Fruit fly (Drosophila melanogaster): Measurements from ENCODE around the gene CG17029.

Gene CG17029

DNA sequence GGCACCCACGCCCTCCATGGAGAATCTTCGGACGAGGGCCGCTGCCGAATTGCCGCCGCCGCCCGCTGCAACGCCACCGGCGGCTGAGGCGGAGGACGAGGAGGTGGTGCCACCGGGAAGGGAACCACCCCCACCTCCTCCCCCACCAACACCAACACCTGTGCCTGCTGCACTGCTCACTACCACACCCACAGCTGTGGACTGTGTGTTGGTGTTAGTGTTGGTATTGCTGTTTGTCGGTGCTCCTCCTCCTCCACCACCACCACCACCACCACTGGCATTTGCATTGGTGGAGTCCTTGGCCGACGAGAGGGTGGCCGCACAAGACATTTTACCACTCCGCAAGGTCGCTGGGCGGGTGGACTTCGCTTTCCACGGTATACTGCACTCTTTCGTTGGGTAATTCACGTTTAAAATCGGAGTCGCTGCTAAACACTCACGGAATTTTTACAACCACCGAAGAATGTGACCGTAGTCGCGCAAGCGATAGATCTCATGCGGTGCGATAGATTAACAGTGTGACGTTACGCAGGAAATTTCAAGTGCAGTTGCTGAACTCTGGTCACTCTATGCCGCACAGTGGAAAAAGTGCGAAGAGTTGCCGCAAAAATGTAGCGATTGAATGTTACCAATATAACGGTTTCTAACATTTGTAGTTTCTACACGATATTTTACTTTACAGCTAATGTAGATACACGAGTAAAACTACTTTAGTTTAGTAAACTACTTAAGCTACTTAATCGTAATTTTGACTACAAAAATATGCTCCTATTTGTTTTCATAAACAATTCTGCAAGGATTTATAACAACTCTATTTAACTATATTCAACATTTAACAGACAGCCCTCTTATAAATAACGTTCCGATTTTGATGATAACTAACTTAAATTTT lies 34.9 kb downstream of the CG17029 start, which contains the start of gene mib1:
Gene mib1, minus strand, starts transcription at position 494 of the 892 bp plus-strand sequence.
- no peak for TF ChIP-seq CG8478 (optimal IDR thresholded peaks at IDR 0.05)
- peak; percentile 55 for TF ChIP-seq CTCF (optimal IDR thresholded peaks at IDR 0.05)

- TF ChIP-seq CG8478 (optimal IDR thresholded peaks at IDR 0.05) (no peak), CTCF (optimal IDR thresholded peaks at IDR 0.05) (no peak)
Observed at dm6 chr3L:16012315-16012950, 35.8 kb downstream of the CG17029 start.

DNA sequence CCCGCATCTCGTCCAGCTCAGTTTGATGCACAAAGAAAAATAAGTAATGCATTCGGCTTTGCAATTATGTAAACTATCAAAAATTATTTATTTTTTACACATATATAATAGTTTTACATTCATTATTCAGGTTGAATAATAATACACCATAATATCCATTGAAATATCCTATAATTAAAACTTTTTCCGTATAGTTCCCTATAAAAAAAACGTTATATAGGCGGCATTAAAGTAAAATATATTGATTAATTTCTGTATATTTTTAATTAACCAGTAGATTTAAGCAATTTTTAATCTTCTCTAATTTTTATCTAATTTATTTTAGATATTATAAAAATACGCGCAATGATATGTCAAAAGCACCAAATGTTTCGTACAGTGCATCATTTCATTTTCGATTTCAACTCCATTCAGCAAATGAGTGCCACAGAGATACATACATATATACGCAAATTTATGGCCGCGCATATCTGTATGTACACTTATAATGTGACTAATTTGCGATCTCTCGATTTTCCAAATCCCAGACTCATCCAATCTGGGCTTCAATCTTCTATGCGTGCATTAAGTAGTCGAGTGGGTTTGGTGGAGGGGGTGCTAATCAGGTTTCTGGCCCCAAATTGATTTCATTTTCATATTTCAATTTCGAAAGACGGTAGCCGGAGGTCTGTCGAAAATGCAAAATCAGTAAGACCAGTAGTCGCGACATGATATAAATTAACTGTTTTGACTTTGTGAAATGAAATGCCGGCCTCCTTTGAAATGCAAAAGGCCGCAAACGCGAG lies 36.7 kb downstream of the CG17029 start:
- TF ChIP-seq CTCF (optimal IDR thresholded peaks at IDR 0.05) (no peak), CG8478 (optimal IDR thresholded peaks at IDR 0.05) (no peak)

- TF ChIP-seq CG8478 (optimal IDR thresholded peaks at IDR 0.05) (no peak), CTCF (optimal IDR thresholded peaks at IDR 0.05) (no peak)
Observed at dm6 chr3L:16014515-16014914, 37.8 kb downstream of the CG17029 start.

DNA sequence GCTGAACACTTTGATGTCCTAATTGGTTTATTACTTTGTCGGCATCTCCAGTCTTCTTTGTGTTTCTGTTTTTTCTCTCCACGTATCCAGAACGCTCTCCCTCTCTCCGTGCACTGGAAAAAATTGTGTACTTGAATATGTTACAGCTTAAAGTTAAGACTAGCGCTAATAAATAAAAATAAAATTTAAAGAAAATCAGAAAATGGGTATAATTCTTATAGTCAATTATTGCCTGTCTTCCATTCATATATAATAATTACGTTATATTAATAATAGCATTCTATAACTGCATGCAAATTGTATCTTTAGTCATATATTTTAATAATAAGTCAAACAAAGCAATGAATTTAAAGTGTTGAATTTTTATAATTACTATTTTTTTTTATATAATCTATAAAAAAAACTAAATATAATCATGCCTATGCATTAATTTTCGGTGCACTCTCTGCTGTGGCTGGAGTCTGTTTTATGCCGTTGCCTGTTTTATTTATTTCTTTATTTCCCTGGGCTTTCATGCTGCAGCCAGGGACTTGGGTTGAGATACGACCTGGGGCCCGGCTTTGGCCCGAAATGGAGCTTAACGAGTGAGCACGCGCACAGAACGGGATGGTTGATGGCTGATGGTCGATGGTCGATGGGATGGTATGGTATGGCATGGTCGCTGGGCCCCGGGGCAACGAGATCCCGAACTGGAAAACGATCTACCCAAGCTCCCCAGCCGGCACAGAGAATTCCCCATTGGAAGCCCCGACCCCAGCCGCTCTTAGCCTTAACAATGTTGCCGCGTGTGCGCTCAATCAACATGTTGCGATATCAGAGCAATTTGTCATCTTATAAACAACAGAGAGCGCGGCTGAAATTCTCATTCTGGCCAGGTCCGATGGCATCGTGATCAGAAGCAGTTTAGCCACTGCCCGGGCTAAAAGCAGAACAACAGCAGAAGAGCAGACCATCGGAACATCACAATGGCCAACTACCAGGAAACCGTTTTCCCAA lies 39.4 kb downstream of the CG17029 start:
- TF ChIP-seq CTCF (optimal IDR thresholded peaks at IDR 0.05) (no peak), CG8478 (optimal IDR thresholded peaks at IDR 0.05) (no peak)

- TF ChIP-seq CG8478 (optimal IDR thresholded peaks at IDR 0.05) (no peak), CTCF (optimal IDR thresholded peaks at IDR 0.05) (no peak)
Observed at dm6 chr3L:16016911-16017310, 40.2 kb downstream of the CG17029 start.

DNA sequence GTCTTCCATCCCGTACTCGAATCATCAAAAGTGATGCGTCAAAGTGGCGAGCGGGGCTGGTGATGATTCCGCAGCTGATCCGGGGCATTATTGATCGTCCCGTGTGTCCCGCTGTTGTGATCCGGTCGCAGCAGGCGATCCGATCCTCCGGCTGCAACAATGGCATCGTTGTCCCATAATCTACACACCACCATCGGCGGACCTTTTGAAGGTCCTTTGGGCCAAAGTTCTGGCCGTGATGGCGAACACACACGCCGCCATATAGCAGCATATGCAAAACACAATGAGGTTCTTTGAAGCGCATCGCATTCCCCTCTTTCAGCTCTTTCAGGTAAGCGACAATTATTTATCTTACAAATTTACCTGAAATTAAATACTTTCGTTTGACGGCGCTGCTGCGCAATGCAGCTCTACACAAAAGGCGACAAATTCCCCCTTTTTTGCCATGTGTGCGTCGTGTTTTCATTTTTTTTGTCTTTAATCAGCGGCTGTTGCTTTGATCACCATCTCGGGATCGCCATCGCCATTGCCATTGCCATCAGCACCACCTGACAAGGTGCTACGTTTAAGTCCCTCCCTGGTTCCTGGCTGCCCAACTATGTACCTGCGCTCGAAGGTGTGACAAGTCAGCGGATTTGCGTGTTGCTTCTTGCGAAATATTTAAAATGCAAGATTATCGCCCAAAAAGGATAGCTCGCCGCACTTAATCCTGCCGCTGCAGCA lies 41.0 kb downstream of the CG17029 start:
- TF ChIP-seq CG8478 (optimal IDR thresholded peaks at IDR 0.05) (no peak), CTCF (optimal IDR thresholded peaks at IDR 0.05) (no peak)

DNA sequence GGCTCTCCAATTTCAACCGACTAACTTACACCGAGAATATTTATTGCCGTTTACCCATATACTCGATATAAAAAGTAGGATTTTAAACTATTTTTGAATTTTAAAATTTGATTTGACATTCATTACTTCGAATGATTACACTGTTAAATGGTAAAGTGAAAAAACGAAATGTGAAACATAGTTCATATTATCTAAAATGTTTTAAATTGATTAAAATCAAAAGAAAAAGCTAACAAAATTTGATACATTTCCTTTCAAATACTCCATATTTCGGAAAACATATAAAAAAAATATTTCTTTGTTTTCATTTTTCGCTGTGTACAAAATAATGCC lies 41.5 kb downstream of the CG17029 start:
- no peak for TF ChIP-seq CG8478 (optimal IDR thresholded peaks at IDR 0.05)
- TF ChIP-seq CTCF (optimal IDR thresholded peaks at IDR 0.05): no peak

DNA sequence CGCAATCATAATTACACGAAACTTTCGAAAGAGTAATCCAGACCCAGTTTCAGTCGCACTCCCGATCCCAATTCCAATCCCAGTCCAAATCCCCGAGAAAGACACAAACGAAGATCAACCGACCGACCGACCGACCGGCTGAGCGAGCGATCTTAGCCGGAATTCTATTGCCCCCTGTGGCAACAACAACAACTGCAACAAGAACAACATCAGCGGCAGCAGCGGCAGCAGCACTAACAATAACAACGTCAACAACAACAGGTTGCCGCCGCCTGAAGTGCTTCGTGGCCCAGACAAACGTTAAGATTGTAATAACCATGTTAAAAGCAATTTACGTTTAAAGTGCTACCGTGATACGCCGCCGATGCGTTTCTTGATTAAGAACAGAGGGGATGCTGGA lies 42.1 kb downstream of the CG17029 start:
- TF ChIP-seq CTCF (optimal IDR thresholded peaks at IDR 0.05) (no peak), CG8478 (optimal IDR thresholded peaks at IDR 0.05) (no peak)

DNA sequence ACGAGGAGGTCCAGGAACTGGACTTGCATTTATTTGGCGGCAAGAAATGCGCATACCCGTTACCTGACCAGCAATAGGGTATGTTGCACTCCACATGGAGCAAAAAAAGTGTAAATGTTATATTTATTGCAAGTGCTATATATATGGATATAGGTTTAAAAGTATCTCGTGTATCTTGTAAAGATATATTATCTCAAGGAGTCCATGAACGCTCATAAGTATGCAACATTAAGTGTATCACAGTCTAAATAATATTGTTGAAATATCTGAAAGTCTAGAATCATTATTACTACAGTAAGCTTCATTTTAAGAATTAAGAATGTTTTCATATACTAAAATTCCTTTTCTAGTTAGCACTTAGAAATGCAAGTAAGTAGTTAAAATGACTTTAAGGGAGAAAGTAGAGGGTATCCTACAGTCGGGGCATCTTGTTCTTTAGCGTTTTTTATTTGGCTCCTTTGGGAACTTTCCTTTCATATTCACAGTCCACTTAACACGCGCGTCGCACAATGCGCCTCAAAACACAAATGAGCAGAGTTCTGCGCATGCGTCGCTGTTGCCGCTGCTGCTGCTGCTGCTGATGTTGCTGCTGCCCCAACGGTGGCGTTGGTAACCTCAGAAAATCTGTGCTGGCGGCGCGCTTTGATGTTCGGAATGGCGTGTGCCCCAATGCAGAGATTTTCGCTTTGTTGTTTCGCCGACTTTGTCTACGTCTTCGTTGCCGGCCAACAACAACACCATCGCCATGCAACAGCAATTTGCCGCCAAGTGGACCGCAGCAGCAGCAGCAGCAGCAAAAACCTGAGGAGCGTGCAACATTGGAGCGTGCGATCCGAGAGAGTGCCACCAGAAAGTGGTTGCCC lies 42.7 kb downstream of the CG17029 start:
- TF ChIP-seq CG8478 (optimal IDR thresholded peaks at IDR 0.05): no peak
- TF ChIP-seq CTCF (optimal IDR thresholded peaks at IDR 0.05): no peak

dm6 chr3L:16021064-16021683 lies 44.5 kb downstream of the CG17029 start:
- TF ChIP-seq CG8478 (optimal IDR thresholded peaks at IDR 0.05) (no peak), CTCF (optimal IDR thresholded peaks at IDR 0.05) (no peak)

DNA sequence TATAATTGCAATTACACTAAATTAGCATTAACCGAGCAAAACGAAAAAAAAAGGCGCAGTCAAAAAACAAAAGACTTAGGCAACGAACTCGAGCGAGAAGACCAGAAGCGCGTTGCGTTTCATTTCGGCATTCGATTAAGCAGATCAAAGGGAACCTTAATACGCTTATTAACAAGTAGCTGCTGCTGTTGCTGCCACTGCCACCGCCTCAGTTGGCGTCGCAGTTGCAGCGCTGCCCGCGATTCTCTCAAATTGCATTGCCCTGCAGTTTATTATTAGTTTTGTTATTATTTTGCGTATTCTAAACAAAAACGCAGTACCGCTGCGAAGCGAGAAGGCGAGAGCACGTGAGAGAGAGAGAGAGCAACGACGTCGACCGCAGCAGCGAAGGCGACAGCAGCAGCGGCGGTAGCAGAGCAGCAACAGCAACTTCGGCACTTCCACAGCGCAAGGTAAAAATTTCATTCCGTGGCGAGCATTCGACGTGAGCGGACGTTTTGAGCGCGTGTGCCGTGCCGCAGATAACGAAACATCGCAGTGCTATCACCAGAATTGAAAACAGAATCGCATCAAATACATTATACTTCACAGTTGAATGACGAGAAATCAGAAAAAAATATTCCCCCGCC lies 46.5 kb downstream of the CG17029 start, which contains the start of gene Notum:
Gene Notum, plus strand, starts transcription at position 461 of the 629 bp plus-strand sequence.
- no peak for TF ChIP-seq CTCF (optimal IDR thresholded peaks at IDR 0.05)
- no peak for TF ChIP-seq CG8478 (optimal IDR thresholded peaks at IDR 0.05)
